Fruit fly (Drosophila melanogaster) S2 (cell line): ENCODE measurements around the gene CG14691.

ENCODE experiments used
- CG8478 ChIP-seq: fragments of >200 bp; optimal IDR thresholded peaks from 2 replicates; lab custom pipeline; 2018
- CTCF ChIP-seq, 2 experiments: fragments of >200 bp; optimal IDR thresholded peaks; 2 replicates each; lab custom pipeline; 2018

dm6 chr3R:10775246-10775645, 19.8 kb upstream of the CG14691 start:
- TF ChIP-seq CTCF (optimal IDR thresholded peaks at IDR 0.05; lab: Kevin White, UChicago) (no peak), CG8478 (lab: Kevin White, UChicago) (no peak)
